Worm (Caenorhabditis elegans) whole organism, mixed stage, embryonic: Measurements from ENCODE around the gene mth-2.

Experiments used
- nhr-76 ChIP-seq: sonication (generic microtip); optimal IDR thresholded peaks from 2 replicates; lab custom pipeline; 2017; ENCODE audit warnings: missing biosample characterization, missing genetic modification characterization
- unc-62 ChIP-seq: fragments of 150-350 bp; optimal IDR thresholded peaks from 2 replicates; lab custom pipeline; 2014; ENCODE audit warnings: missing biosample characterization, missing genetic modification reagents, missing genetic modification characterization
- zip-8 ChIP-seq: fragments of 150-350 bp; optimal IDR thresholded peaks from 2 replicates; lab custom pipeline; 2014; ENCODE audit warnings: missing biosample characterization, missing genetic modification characterization
- ztf-11 ChIP-seq: fragments of 150-350 bp; optimal IDR thresholded peaks from 2 replicates; lab custom pipeline; 2014; ENCODE audit warnings: missing biosample characterization, missing genetic modification characterization

DNA sequence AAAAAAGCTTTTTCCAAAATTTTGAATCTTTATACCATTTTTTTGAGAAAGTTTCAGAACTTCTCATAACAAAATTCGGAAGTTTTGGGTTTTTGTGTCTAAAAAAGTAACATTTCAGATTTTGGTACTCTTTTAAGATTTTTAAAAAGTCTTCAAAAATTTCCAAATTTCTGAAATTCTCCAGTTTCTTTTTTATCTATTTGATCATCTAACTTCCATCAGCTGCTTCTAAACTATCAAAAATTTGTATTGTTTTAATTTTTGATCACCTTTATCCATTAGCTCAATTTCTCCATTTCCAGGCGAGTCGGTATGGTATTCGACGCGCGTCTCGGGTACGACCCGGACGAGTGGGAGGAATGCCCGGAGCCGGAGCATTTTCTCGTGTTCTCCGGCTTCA, 7.8 kb downstream of the mth-2 start, which contains the start of gene cpna-1:
- no peak for TF ChIP-seq nhr-76 (tag; lab: Kevin White, UChicago)
- no peak for TF ChIP-seq ztf-11 (tag; lab: Kevin White, UChicago)
- no peak for TF ChIP-seq zip-8 (tag; lab: Kevin White, UChicago)
- no peak for TF ChIP-seq unc-62 (GFP tag; lab: Kevin White, UChicago)
